Worm (Caenorhabditis elegans): ENCODE data around the gene Y53F4B.51.

- TF ChIP-seq ama-1 (optimal IDR thresholded peaks at IDR 0.05) (no peak), snpc-4 (tag; optimal IDR thresholded peaks at IDR 0.05) (no peak), mdl-1 (tag; optimal IDR thresholded peaks at IDR 0.05) (no peak), unc-55 (GFP tag; optimal IDR thresholded peaks at IDR 0.05) (no peak), elt-3 (tag; optimal IDR thresholded peaks at IDR 0.05) (no peak), nhr-21 (tag; optimal IDR thresholded peaks at IDR 0.05) (no peak)
Observed at ce11 chrII:15018923-15019322, 4.7 kb upstream of the Y53F4B.51 start, which contains the start of gene Y53F4B.12.
